Fruit fly (Drosophila melanogaster) whole organism, embryonic: ENCODE measurements around the gene SMC1.

Source experiments
- Atf3 ChIP-seq: fragments of 200-800 bp; sonication (Bioruptor generic); optimal IDR thresholded peaks from 3 replicates; lab custom pipeline; 2016; ENCODE audit warnings: missing biosample characterization, missing genetic modification characterization
- Awh ChIP-seq: fragments of 200-800 bp; sonication (Bioruptor generic); IDR thresholded peaks from 2 replicates; pipeline ENCODE4, ENCODE4 v1.3.6; 2022; ENCODE audit warnings: missing biosample characterization, missing genetic modification characterization
- B-H2 ChIP-seq: fragments of 200-800 bp; sonication (Bioruptor generic); optimal IDR thresholded peaks from 2 replicates; lab custom pipeline; 2018; ENCODE audit warnings: missing biosample characterization, mild to moderate bottlenecking, missing genetic modification characterization
- CG10147 ChIP-seq: fragments of 200-800 bp; sonication (Bioruptor generic); optimal IDR thresholded peaks from 2 replicates; lab custom pipeline; 2019; ENCODE audit warnings: missing biosample characterization, mild to moderate bottlenecking, missing genetic modification characterization, moderate library complexity
- CG10321 ChIP-seq: fragments of 200-800 bp; sonication (Bioruptor generic); IDR thresholded peaks from 2 replicates; pipeline ENCODE4 v1.3.6; 2022; ENCODE audit warnings: missing biosample characterization, missing genetic modification characterization
- CG10654 ChIP-seq: fragments of 200-800 bp; sonication (Bioruptor generic); optimal IDR thresholded peaks from 2 replicates; lab custom pipeline; 2016; ENCODE audit warnings: missing biosample characterization, missing genetic modification characterization
- CG12299 ChIP-seq: fragments of 200-800 bp; sonication (Bioruptor generic); optimal IDR thresholded peaks from 2 replicates; lab custom pipeline; 2018; ENCODE audit warnings: missing biosample characterization, mild to moderate bottlenecking, missing genetic modification characterization
- CG15073 ChIP-seq: fragments of 200-800 bp; sonication (Bioruptor generic); optimal IDR thresholded peaks from 2 replicates; lab custom pipeline; 2016; ENCODE audit warnings: missing biosample characterization, missing genetic modification characterization
- CG16815 ChIP-seq: fragments of 200-800 bp; sonication (Bioruptor generic); optimal IDR thresholded peaks from 3 replicates; lab custom pipeline; 2017; ENCODE audit warnings: missing biosample characterization, mild to moderate bottlenecking, missing genetic modification characterization
- CG16863 ChIP-seq: fragments of 200-800 bp; sonication (Bioruptor generic); optimal IDR thresholded peaks from 3 replicates; lab custom pipeline; 2016; ENCODE audit warnings: missing biosample characterization, missing genetic modification characterization
- CG1792 ChIP-seq: fragments of 200-800 bp; sonication (Bioruptor generic); optimal IDR thresholded peaks from 2 replicates; lab custom pipeline; 2016; ENCODE audit warnings: missing biosample characterization, missing genetic modification characterization
- CG2202 ChIP-seq: fragments of 200-800 bp; sonication (Bioruptor generic); optimal IDR thresholded peaks from 2 replicates; lab custom pipeline; 2018; ENCODE audit warnings: missing biosample characterization, mild to moderate bottlenecking, missing genetic modification characterization
- CG3065 ChIP-seq: fragments of 200-800 bp; sonication (Bioruptor generic); optimal IDR thresholded peaks from 2 replicates; lab custom pipeline; 2016; ENCODE audit warnings: missing biosample characterization, missing genetic modification characterization
- CG31441 ChIP-seq: fragments of 200-800 bp; sonication (Bioruptor generic); IDR thresholded peaks from 2 replicates; pipeline ENCODE4 v1.3.6; 2022; ENCODE audit warnings: missing biosample characterization, missing genetic modification characterization
- CG33557 ChIP-seq: fragments of 200-800 bp; sonication (Bioruptor generic); optimal IDR thresholded peaks from 2 replicates; lab custom pipeline; 2019; ENCODE audit warnings: missing biosample characterization, mild to moderate bottlenecking, missing genetic modification characterization, moderate library complexity
- CG4617 ChIP-seq: fragments of 200-800 bp; sonication (Bioruptor generic); optimal IDR thresholded peaks from 3 replicates; lab custom pipeline; 2016; ENCODE audit warnings: missing biosample characterization, missing genetic modification characterization, borderline replicate concordance
- CG7556 ChIP-seq: fragments of 200-800 bp; sonication (Bioruptor generic); optimal IDR thresholded peaks from 2 replicates; lab custom pipeline; 2017; ENCODE audit warnings: missing biosample characterization, mild to moderate bottlenecking, missing genetic modification characterization
- CG7745 ChIP-seq: fragments of 200-800 bp; sonication (Bioruptor generic); optimal IDR thresholded peaks from 2 replicates; lab custom pipeline; 2018; ENCODE audit warnings: missing biosample characterization, mild to moderate bottlenecking, missing genetic modification characterization, moderate library complexity
- CG7963 ChIP-seq: fragments of 200-800 bp; sonication (Bioruptor generic); IDR thresholded peaks from 3 replicates; pipeline ENCODE4 v1.3.6; 2022; ENCODE audit warnings: missing biosample characterization, missing genetic modification characterization; ENCODE audit not compliant: partially characterized antibody
- CG8290 ChIP-seq, 3 experiments: fragments of 200-800 bp; sonication (Bioruptor generic); optimal IDR thresholded peaks; 2 replicates each; lab custom pipeline; 2016 to 2019; ENCODE audit warnings: missing biosample characterization in 3 of 3, missing genetic modification characterization in 3 of 3, mild to moderate bottlenecking in 2 of 3, moderate library complexity in 1 of 3
- CG9215 ChIP-seq: fragments of 200-800 bp; sonication (Bioruptor generic); IDR thresholded peaks from 2 replicates; pipeline ENCODE4 v1.3.6; 2022; ENCODE audit warnings: missing biosample characterization, missing genetic modification characterization
- Doc2 ChIP-seq: fragments of 200-800 bp; sonication (Bioruptor generic); IDR thresholded peaks from 2 replicates; pipeline ENCODE4 v1.3.6; 2022; ENCODE audit warnings: missing biosample characterization, missing genetic modification characterization
- Gug ChIP-seq: fragments of 200-800 bp; sonication (Bioruptor generic); IDR thresholded peaks from 4 replicates; pipeline ENCODE4 v1.3.6; 2022; ENCODE audit warnings: missing biosample characterization, missing genetic modification characterization
- HLH4C ChIP-seq: fragments of 200-800 bp; sonication (Bioruptor generic); IDR thresholded peaks from 3 replicates; pipeline ENCODE4 v1.3.6; 2022; ENCODE audit warnings: missing biosample characterization, missing genetic modification characterization; ENCODE audit not compliant: partially characterized antibody
- Hmr ChIP-seq: fragments of 200-800 bp; sonication (Bioruptor generic); optimal IDR thresholded peaks from 3 replicates; lab custom pipeline; 2017; ENCODE audit warnings: mild to moderate bottlenecking, missing biosample characterization, missing genetic modification reagents, missing genetic modification characterization
- Hr78 ChIP-seq, 2 experiments: fragments of 200-800 bp in 1 of 2; fragments of >200 bp in 1 of 2; sonication (Bioruptor generic) in 1 of 2; optimal IDR thresholded peaks; 2 replicates each; lab custom pipeline; 2017 to 2019; ENCODE audit warnings: missing biosample characterization in 2 of 2, missing genetic modification characterization in 2 of 2, mild to moderate bottlenecking in 1 of 2, moderate library complexity in 1 of 2
- MTF-1 ChIP-seq: fragments of 200-800 bp; sonication (Bioruptor generic); optimal IDR thresholded peaks from 2 replicates; lab custom pipeline; 2018; ENCODE audit warnings: missing biosample characterization, mild to moderate bottlenecking, missing genetic modification characterization, borderline replicate concordance
- Mad ChIP-seq: fragments of 200-800 bp; sonication (Bioruptor generic); optimal IDR thresholded peaks from 2 replicates; lab custom pipeline; 2016; ENCODE audit warnings: missing biosample characterization, missing genetic modification characterization
- NK7.1 ChIP-seq: fragments of 200-800 bp; sonication (Bioruptor generic); optimal IDR thresholded peaks from 3 replicates; lab custom pipeline; 2016; ENCODE audit warnings: missing biosample characterization, missing genetic modification characterization
- Nf-YB ChIP-seq: fragments of 200-800 bp; sonication (Bioruptor generic); optimal IDR thresholded peaks from 3 replicates; lab custom pipeline; 2019; ENCODE audit warnings: missing biosample characterization, mild to moderate bottlenecking, missing genetic modification characterization, moderate library complexity
- Taf1 ChIP-seq: fragments of 200-800 bp; sonication (Bioruptor generic); IDR thresholded peaks from 2 replicates; pipeline ENCODE4 v1.3.6; 2022; ENCODE audit warnings: missing biosample characterization, missing genetic modification characterization
- bowl ChIP-seq: fragments of 200-800 bp; sonication (Bioruptor generic); IDR thresholded peaks from 2 replicates; pipeline ENCODE4 v1.3.6; 2022; ENCODE audit warnings: missing biosample characterization, missing genetic modification characterization
- crc ChIP-seq: fragments of 200-800 bp; sonication (Bioruptor generic); optimal IDR thresholded peaks from 2 replicates; lab custom pipeline; 2016; ENCODE audit warnings: missing biosample characterization, missing genetic modification characterization
- dati ChIP-seq: fragments of 200-800 bp; sonication (Bioruptor generic); IDR thresholded peaks from 2 replicates; pipeline ENCODE4 v1.3.6; 2022; ENCODE audit warnings: missing biosample characterization, missing genetic modification characterization
- dm ChIP-seq: fragments of 200-800 bp; sonication (Bioruptor generic); optimal IDR thresholded peaks from 3 replicates; lab custom pipeline; 2016; ENCODE audit warnings: missing biosample characterization, missing genetic modification characterization
- eve ChIP-seq, 2 experiments: fragments of >200 bp; optimal IDR thresholded peaks; 2 replicates each; lab custom pipeline; 2017; ENCODE audit warnings: missing biosample characterization in 2 of 2, missing genetic modification characterization in 2 of 2
- ind ChIP-seq: fragments of 200-800 bp; sonication (Bioruptor generic); optimal IDR thresholded peaks from 3 replicates; lab custom pipeline; 2016; ENCODE audit warnings: missing biosample characterization, missing genetic modification characterization
- maf-S ChIP-seq: fragments of 200-800 bp; sonication (Bioruptor generic); optimal IDR thresholded peaks from 2 replicates; lab custom pipeline; 2016; ENCODE audit warnings: missing biosample characterization, missing genetic modification characterization
- nerfin-2 ChIP-seq: fragments of 200-800 bp; sonication (Bioruptor generic); IDR thresholded peaks from 2 replicates; pipeline ENCODE4 v1.3.6; 2022; ENCODE audit warnings: missing biosample characterization, missing genetic modification characterization; ENCODE audit not compliant: partially characterized antibody
- nmo ChIP-seq: fragments of 200-800 bp; sonication (Bioruptor generic); optimal IDR thresholded peaks from 2 replicates; lab custom pipeline; 2018; ENCODE audit warnings: missing biosample characterization, mild to moderate bottlenecking, missing genetic modification characterization, moderate library complexity
- oc ChIP-seq: fragments of 200-800 bp; sonication (Bioruptor generic); optimal IDR thresholded peaks from 2 replicates; lab custom pipeline; 2018; ENCODE audit warnings: missing biosample characterization, mild to moderate bottlenecking, missing genetic modification characterization, moderate library complexity
- otp ChIP-seq: fragments of 200-800 bp; sonication (Bioruptor generic); IDR thresholded peaks from 3 replicates; pipeline ENCODE4, ENCODE4 v1.3.6; 2022; ENCODE audit warnings: missing biosample characterization, missing genetic modification characterization
- pros ChIP-seq: fragments of 200-800 bp; sonication (Bioruptor generic); optimal IDR thresholded peaks from 3 replicates; lab custom pipeline; 2019; ENCODE audit warnings: missing biosample characterization, mild to moderate bottlenecking, missing genetic modification characterization, moderate library complexity
- salm ChIP-seq: fragments of 200-800 bp; sonication (Bioruptor generic); optimal IDR thresholded peaks from 2 replicates; lab custom pipeline; 2018; ENCODE audit warnings: missing biosample characterization, mild to moderate bottlenecking, missing genetic modification characterization
- slp2 ChIP-seq: fragments of 200-800 bp; sonication (Bioruptor generic); optimal IDR thresholded peaks from 2 replicates; lab custom pipeline; 2016; ENCODE audit warnings: missing biosample characterization, missing genetic modification characterization
- ttk ChIP-seq: fragments of 200-800 bp; sonication (Bioruptor generic); IDR thresholded peaks from 2 replicates; pipeline ENCODE4 v2.1.2; 2022; ENCODE audit warnings: missing biosample characterization, missing genetic modification characterization
- z ChIP-seq: fragments of 200-800 bp; sonication (Bioruptor generic); IDR thresholded peaks from 3 replicates; pipeline ENCODE4 v1.3.6; 2022; ENCODE audit warnings: missing biosample characterization, missing genetic modification characterization
- zfh2 ChIP-seq: fragments of 200-800 bp; sonication (Bioruptor generic); optimal IDR thresholded peaks from 2 replicates; lab custom pipeline; 2016; ENCODE audit warnings: missing biosample characterization, missing genetic modification characterization

The SMC1 gene

dm6 chr3R:24108902-24109389 lies 50.9 kb downstream of the SMC1 start, which contains the start of the genes eIF4EHP and CG18428 (continued):
- peak; percentile 92 for TF ChIP-seq Nf-YB (GFP tag; lab: Kevin White, UChicago)
- peak; percentile 95 for TF ChIP-seq MTF-1 (GFP tag; lab: Kevin White, UChicago)
- no peak; the same call in none of the 2 replicates for TF ChIP-seq Awh (GFP tag; lab: Robert Waterston, UW)
- TF ChIP-seq pros (GFP tag; lab: Kevin White, UChicago), result peak; percentile 81
- peak; percentile 98 for TF ChIP-seq salm (tag; lab: Kevin White, UChicago)
- TF ChIP-seq HLH4C, result no peak
- TF ChIP-seq CG15073 (GFP tag; lab: Kevin White, UChicago), result peak; percentile 86
- peak; percentile 84 for TF ChIP-seq Mad
- TF ChIP-seq Doc2 (GFP tag; lab: Robert Waterston, UW), result no peak
- TF ChIP-seq Gug (GFP tag; lab: Robert Waterston, UW), result peak; percentile 96
- peak; percentile 89 for TF ChIP-seq zfh2
- TF ChIP-seq z (GFP tag; lab: Robert Waterston, UW), result no peak
- TF ChIP-seq CG16863 (GFP tag; lab: Kevin White, UChicago), result peak; percentile 72
- peak; percentile 98 for TF ChIP-seq CG3065 (GFP tag; lab: Kevin White, UChicago)
- no peak for TF ChIP-seq CG9215 (GFP tag; lab: Robert Waterston, UW)
- TF ChIP-seq CG31441, result no peak
- TF ChIP-seq CG7745, result peak; percentile 86
- TF ChIP-seq eve (GFP tag; optimal IDR thresholded peaks at IDR 0.05; lab: Kevin White, UChicago), result no peak
- TF ChIP-seq NK7.1, result peak; percentile 56
- TF ChIP-seq CG10321, result 0 out of 2 replicates have a peak, but pooled peaks have one; percentile 87
- peak; percentile 81 for TF ChIP-seq CG1792 (GFP tag; lab: Kevin White, UChicago)
- peak in 1 of 2 experiments; percentile 96 for TF ChIP-seq Hr78 (GFP tag; optimal IDR thresholded peaks at IDR 0.05; lab: Kevin White, UChicago)
- TF ChIP-seq CG10654 (GFP tag; lab: Kevin White, UChicago), result peak; percentile 98
- TF ChIP-seq ttk (GFP tag; lab: Robert Waterston, UW), result no peak; the same call in 1 of the 2 replicates
- TF ChIP-seq oc, result peak; percentile 99
- peak; percentile 99 for TF ChIP-seq CG16815 (GFP tag; lab: Kevin White, UChicago)
- no peak; the same call in 1 of the 2 replicates for TF ChIP-seq Taf1 (GFP tag; lab: Robert Waterston, UW)
- peak; percentile 99 for TF ChIP-seq Hmr (GFP tag; lab: Kevin White, UChicago)
- peak; percentile 96 for TF ChIP-seq CG4617
- peak; percentile 83 for TF ChIP-seq maf-S
- TF ChIP-seq Atf3 (GFP tag; lab: Kevin White, UChicago), result peak; percentile 70
- TF ChIP-seq CG12299 (tag; lab: Kevin White, UChicago), result peak; percentile 99
- peak; percentile 89 for TF ChIP-seq dm
- TF ChIP-seq CG33557 (GFP tag; lab: Kevin White, UChicago), result peak; percentile 100
- TF ChIP-seq B-H2, result peak; percentile 100
- no peak; the same call in 1 of the 2 replicates for TF ChIP-seq bowl
- peak; percentile 99 for TF ChIP-seq ind (GFP tag; lab: Kevin White, UChicago)
- TF ChIP-seq CG7556 (GFP tag; lab: Kevin White, UChicago), result peak; percentile 99
- peak; percentile 100 for TF ChIP-seq CG10147 (GFP tag; lab: Kevin White, UChicago)
- TF ChIP-seq nerfin-2 (GFP tag; lab: Robert Waterston, UW), result no peak
- TF ChIP-seq CG2202, result peak; percentile 99
- no peak for TF ChIP-seq dati (GFP tag; lab: Robert Waterston, UW)
- TF ChIP-seq nmo, result peak; percentile 100
- peak; percentile 98 for TF ChIP-seq CG8290 (GFP tag; optimal IDR thresholded peaks at IDR 0.05; lab: Kevin White, UChicago)
- TF ChIP-seq CG8290 (tag; optimal IDR thresholded peaks at IDR 0.05; lab: Kevin White, UChicago), result peak; percentile 88 to 96
- TF ChIP-seq slp2 (GFP tag; lab: Kevin White, UChicago), result peak; percentile 81
- TF ChIP-seq CG7963 (GFP tag; lab: Robert Waterston, UW), result no peak
- TF ChIP-seq otp (GFP tag; lab: Robert Waterston, UW), result peak; percentile 96; the same call in 1 of the 3 replicates
- TF ChIP-seq crc (GFP tag; lab: Kevin White, UChicago), result peak; percentile 79
